Worm (Caenorhabditis elegans) whole organism, early embryonic: ENCODE data around the gene Y105C5B.20.

Source experiments
- F13C5.2 ChIP-seq: sonication (generic microtip); optimal IDR thresholded peaks from 2 replicates; lab custom pipeline; 2017; ENCODE audit warnings: mild to moderate bottlenecking, missing genetic modification characterization, inconsistent platforms, missing compliant biosample characterization
- aly-1 ChIP-seq: sonication (generic microtip); optimal IDR thresholded peaks from 2 replicates; lab custom pipeline; 2016; ENCODE audit warnings: missing genetic modification characterization, missing compliant biosample characterization
- ama-1 ChIP-seq: fragments of 150-350 bp; optimal IDR thresholded peaks from 2 replicates; lab custom pipeline; 2014
- ceh-36 ChIP-seq: sonication (generic microtip); optimal IDR thresholded peaks from 2 replicates; lab custom pipeline; 2016; ENCODE audit warnings: missing genetic modification characterization, inconsistent platforms, missing compliant biosample characterization
- ets-7 ChIP-seq: sonication (generic microtip); optimal IDR thresholded peaks from 2 replicates; lab custom pipeline; 2016; ENCODE audit warnings: missing genotype, missing genetic modification characterization, missing compliant biosample characterization
- hmbx-1 ChIP-seq: sonication (generic microtip); optimal IDR thresholded peaks from 2 replicates; lab custom pipeline; 2016; ENCODE audit warnings: mild to moderate bottlenecking, missing genetic modification characterization, missing compliant biosample characterization
- hmg-4 ChIP-seq: fragments of 200-800 bp; sonication (Bioruptor generic); optimal IDR thresholded peaks from 2 replicates; lab custom pipeline; 2018; ENCODE audit warnings: mild to moderate bottlenecking, missing genetic modification characterization, missing compliant biosample characterization
- scrt-1 ChIP-seq: fragments of 200-800 bp; sonication (Bioruptor generic); IDR thresholded peaks from 2 replicates; pipeline ENCODE4 v1.3.6; 2022; ENCODE audit warnings: missing genetic modification characterization, missing compliant biosample characterization
- sea-1 ChIP-seq: fragments of 200-800 bp; sonication (Bioruptor generic); conservative IDR thresholded peaks from 2 replicates; pipeline ENCODE4 v1.3.6; 2022; ENCODE audit warnings: missing genetic modification characterization, missing compliant biosample characterization
- tbx-11 ChIP-seq: fragments of 200-800 bp; sonication (Bioruptor generic); IDR thresholded peaks from 2 replicates; pipeline ENCODE4 v1.3.6; 2022; ENCODE audit warnings: missing genetic modification characterization, missing compliant biosample characterization
- tra-4 ChIP-seq: sonication (generic microtip); optimal IDR thresholded peaks from 2 replicates; lab custom pipeline; 2017; ENCODE audit warnings: missing genetic modification characterization, missing compliant biosample characterization

DNA sequence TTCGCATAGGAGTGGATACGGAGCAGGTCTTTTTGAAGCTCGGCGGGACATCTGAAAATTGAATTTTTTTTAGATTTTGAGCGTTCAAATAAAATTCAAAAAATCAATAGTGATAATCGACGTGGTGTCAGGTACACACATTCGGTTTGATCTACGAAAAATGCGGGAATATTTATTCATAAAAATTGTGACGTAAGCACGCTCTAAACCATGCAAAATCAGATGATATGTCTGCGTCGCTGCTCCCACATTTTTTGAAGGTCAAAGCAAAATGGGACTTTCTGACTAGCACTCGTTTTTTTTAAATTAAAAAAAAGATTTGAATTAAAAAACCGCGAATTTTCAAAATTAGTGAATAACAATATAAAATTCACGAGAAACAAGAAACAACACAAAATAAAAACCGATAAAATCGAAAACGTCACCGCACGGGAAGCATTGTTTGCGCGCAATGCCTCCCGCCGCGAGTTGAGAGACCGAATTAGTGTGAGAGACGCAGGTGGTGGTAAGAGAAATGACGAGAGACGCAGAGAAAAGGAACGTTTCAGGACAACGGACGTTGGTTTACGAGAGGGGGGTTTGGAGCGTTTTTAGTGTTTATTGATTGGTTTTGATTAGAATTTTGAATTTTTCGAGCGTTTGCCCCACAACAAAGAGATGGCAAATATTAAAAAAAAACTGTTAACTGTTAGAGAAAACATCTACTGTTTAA is 10.3 kb downstream of the Y105C5B.20 start, which contains the start of gene Y105C5B.19:
- no peak for TF ChIP-seq ets-7 (tag; lab: Kevin White, UChicago)
- no peak for TF ChIP-seq hmbx-1 (tag; lab: Kevin White, UChicago)
- TF ChIP-seq ceh-36 (tag; lab: Kevin White, UChicago), result no peak
- TF ChIP-seq ama-1 (lab: Kevin White, UChicago), result no peak
- TF ChIP-seq tbx-11 (GFP tag; lab: Robert Waterston, UW), result no peak
- TF ChIP-seq scrt-1 (GFP tag; lab: Robert Waterston, UW), result no peak
- no peak for TF ChIP-seq hmg-4 (GFP tag; lab: Kevin White, UChicago)
- TF ChIP-seq tra-4, result no peak
- no peak for TF ChIP-seq sea-1 (GFP tag; lab: Robert Waterston, UW)
- TF ChIP-seq aly-1 (tag; lab: Kevin White, UChicago), result no peak
- TF ChIP-seq F13C5.2 (tag; lab: Kevin White, UChicago), result peak; percentile 12
